Worm (Caenorhabditis elegans): ENCODE measurements around the gene ckr-2.

The ckr-2 gene

ce11 chrIII:1970433-1970832 lies 51.0 kb downstream of the ckr-2 start, which contains the start of gene R155.5:
Gene R155.5 (minus strand): TSS chrIII:1970533.
- no peak for TF ChIP-seq tbx-11 (GFP tag; IDR thresholded peaks at IDR 0.05)

- TF ChIP-seq F13C5.2 (tag; optimal IDR thresholded peaks at IDR 0.05) (no peak), scrt-1 (GFP tag; IDR thresholded peaks at IDR 0.05) (no peak), pes-1 (GFP tag; IDR thresholded peaks at IDR 0.05) (no peak), B0310.2 (tag; optimal IDR thresholded peaks at IDR 0.05) (no peak), hnd-1 (tag; optimal IDR thresholded peaks at IDR 0.05) (no peak), ets-7 (tag; optimal IDR thresholded peaks at IDR 0.05) (no peak), ceh-36 (tag; optimal IDR thresholded peaks at IDR 0.05) (no peak), tra-4 (tag; optimal IDR thresholded peaks at IDR 0.05) (no peak), hmbx-1 (tag; optimal IDR thresholded peaks at IDR 0.05) (no peak), sea-1 (GFP tag; conservative IDR thresholded peaks at IDR 0.05) (no peak), hmg-4 (GFP tag; optimal IDR thresholded peaks at IDR 0.05) (no peak), ceh-13 (GFP tag; optimal IDR thresholded peaks at IDR 0.05) (no peak), tbx-37 (GFP tag; conservative IDR thresholded peaks at IDR 0.05) (no peak), tbx-11 (GFP tag; IDR thresholded peaks at IDR 0.05) (no peak)
Observed at ce11 chrIII:1969802-1970201, 51.6 kb downstream of the ckr-2 start, which contains the start of gene moa-1. Gene moa-1 (minus strand): TSS chrIII:1969902.

ce11 chrIII:1963128-1963527 lies 58.3 kb downstream of the ckr-2 start:
- TF ChIP-seq hnd-1 (tag; optimal IDR thresholded peaks at IDR 0.05) (no peak), hmbx-1 (tag; optimal IDR thresholded peaks at IDR 0.05) (no peak), F13C5.2 (tag; optimal IDR thresholded peaks at IDR 0.05) (no peak), ceh-36 (tag; optimal IDR thresholded peaks at IDR 0.05) (no peak), ceh-13 (GFP tag; optimal IDR thresholded peaks at IDR 0.05) (no peak), tra-4 (tag; optimal IDR thresholded peaks at IDR 0.05) (no peak), tbx-37 (GFP tag; conservative IDR thresholded peaks at IDR 0.05) (no peak), pes-1 (GFP tag; IDR thresholded peaks at IDR 0.05) (no peak), B0310.2 (tag; optimal IDR thresholded peaks at IDR 0.05) (no peak), ets-7 (tag; optimal IDR thresholded peaks at IDR 0.05) (no peak), ama-1 (optimal IDR thresholded peaks at IDR 0.05) (no peak), aly-1 (tag; optimal IDR thresholded peaks at IDR 0.05) (no peak), hmg-4 (GFP tag; optimal IDR thresholded peaks at IDR 0.05) (no peak)

- TF ChIP-seq tbx-37 (GFP tag; conservative IDR thresholded peaks at IDR 0.05) (no peak), sea-1 (GFP tag; conservative IDR thresholded peaks at IDR 0.05) (no peak), ama-1 (optimal IDR thresholded peaks at IDR 0.05) (no peak), aly-1 (tag; optimal IDR thresholded peaks at IDR 0.05) (no peak), scrt-1 (GFP tag; IDR thresholded peaks at IDR 0.05) (no peak), pes-1 (GFP tag; IDR thresholded peaks at IDR 0.05) (no peak), hnd-1 (tag; optimal IDR thresholded peaks at IDR 0.05) (no peak), hmg-4 (GFP tag; optimal IDR thresholded peaks at IDR 0.05) (no peak), tbx-11 (GFP tag; IDR thresholded peaks at IDR 0.05) (no peak), F13C5.2 (tag; optimal IDR thresholded peaks at IDR 0.05) (no peak), B0310.2 (tag; optimal IDR thresholded peaks at IDR 0.05) (no peak), flt-1 (GFP tag; IDR thresholded peaks at IDR 0.05) (no peak), hmbx-1 (tag; optimal IDR thresholded peaks at IDR 0.05) (no peak), tra-4 (tag; optimal IDR thresholded peaks at IDR 0.05) (no peak), ceh-36 (tag; optimal IDR thresholded peaks at IDR 0.05) (no peak)
Observed at ce11 chrIII:1962552-1962951, 58.8 kb downstream of the ckr-2 start.

ce11 chrIII:1961895-1962506 lies 59.4 kb downstream of the ckr-2 start, which contains the start of gene mboa-6:
Gene mboa-6 (minus strand): TSS chrIII:1961945.
- TF ChIP-seq F13C5.2 (tag; optimal IDR thresholded peaks at IDR 0.05) (peak; percentile 10), hnd-1 (tag; optimal IDR thresholded peaks at IDR 0.05) (no peak)

Measured in whole organism, early embryonic.